Fruit fly (Drosophila melanogaster) whole organism, adult: ENCODE results near the gene Toll-9.

Experiments used
- CG1620 ChIP-seq: fragments of 200-800 bp; sonication (Bioruptor generic); optimal IDR thresholded peaks from 2 replicates; lab custom pipeline; 2016; ENCODE audit warnings: missing biosample characterization, missing genetic modification characterization
- CG5204 ChIP-seq: fragments of 200-800 bp; sonication (Bioruptor generic); optimal IDR thresholded peaks from 2 replicates; lab custom pipeline; 2016; ENCODE audit warnings: missing biosample characterization, missing genetic modification characterization
- bab1 ChIP-seq: fragments of 200-800 bp; sonication (Bioruptor generic); optimal IDR thresholded peaks from 3 replicates; lab custom pipeline; 2019; ENCODE audit warnings: missing biosample characterization, mild to moderate bottlenecking, missing genetic modification characterization, moderate library complexity

DNA sequence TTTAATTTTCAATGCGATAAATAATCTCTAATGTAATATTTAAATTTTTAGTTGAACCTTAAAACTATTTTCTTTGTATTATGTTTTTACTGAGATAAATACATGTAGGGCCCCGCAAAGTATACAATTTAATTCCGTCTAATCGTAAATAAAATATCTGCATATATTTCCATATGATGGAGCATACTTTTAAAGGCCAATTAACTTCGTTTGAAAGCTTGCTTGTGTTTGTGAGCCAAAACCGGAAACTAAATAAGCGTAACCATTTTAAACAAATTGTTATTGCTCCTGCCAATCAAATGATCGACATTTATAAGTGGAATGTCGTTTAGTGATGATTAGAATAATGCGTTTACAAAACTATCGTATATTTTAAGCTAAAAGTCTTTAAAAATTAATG is 44.3 kb upstream of the Toll-9 start:
- TF ChIP-seq CG1620 (GFP tag; lab: Kevin White, UChicago) (no peak), bab1 (peak; percentile 36), CG5204 (GFP tag; lab: Kevin White, UChicago) (no peak)
